Worm (Caenorhabditis elegans) whole organism, L2 larva: ENCODE measurements around the gene dpy-2.

Experiments
- F13H6.1 ChIP-seq: sonication (generic microtip); optimal IDR thresholded peaks from 2 replicates; lab custom pipeline; 2016; ENCODE audit warnings: missing genetic modification characterization, missing compliant biosample characterization
- R02D3.7 ChIP-seq: fragments of 150-350 bp; optimal IDR thresholded peaks from 2 replicates; lab custom pipeline; 2014; ENCODE audit warnings: missing biosample characterization, missing genetic modification characterization
- ZK546.5 ChIP-seq: sonication (generic microtip); optimal IDR thresholded peaks from 2 replicates; lab custom pipeline; 2017; ENCODE audit warnings: missing biosample characterization, missing genetic modification characterization
- alr-1 ChIP-seq: fragments of 150-350 bp; optimal IDR thresholded peaks from 2 replicates; lab custom pipeline; 2014; ENCODE audit warnings: missing biosample characterization, missing genetic modification characterization
- aly-2 ChIP-seq: fragments of 150-350 bp; optimal IDR thresholded peaks from 2 replicates; lab custom pipeline; 2014; ENCODE audit warnings: missing biosample characterization, missing genetic modification characterization
- ama-1 ChIP-seq: fragments of 150-350 bp; optimal IDR thresholded peaks from 2 replicates; lab custom pipeline; 2018; ENCODE audit warnings: inconsistent platforms
- blmp-1 ChIP-seq: sonication (generic microtip); optimal IDR thresholded peaks from 2 replicates; lab custom pipeline; 2017; ENCODE audit warnings: missing genetic modification characterization, mild to moderate bottlenecking, missing compliant biosample characterization, antibody characterized with exemption, moderate library complexity; ENCODE audit not compliant: insufficient read depth
- ceh-16 ChIP-seq: fragments of 150-350 bp; optimal IDR thresholded peaks from 2 replicates; lab custom pipeline; 2014; ENCODE audit warnings: missing biosample characterization, missing genetic modification characterization
- ceh-82 ChIP-seq: fragments of 150-350 bp; optimal IDR thresholded peaks from 2 replicates; lab custom pipeline; 2014; ENCODE audit warnings: missing biosample characterization, missing genetic modification characterization
- crh-2 ChIP-seq: sonication (generic microtip); optimal IDR thresholded peaks from 2 replicates; lab custom pipeline; 2017; ENCODE audit warnings: missing biosample characterization, missing genetic modification characterization
- egl-27 ChIP-seq: sonication (generic microtip); optimal IDR thresholded peaks from 3 replicates; lab custom pipeline; 2017; ENCODE audit warnings: missing biosample characterization, missing genetic modification reagents, missing genetic modification characterization
- elt-1 ChIP-seq: fragments of 150-350 bp; optimal IDR thresholded peaks from 2 replicates; lab custom pipeline; 2014; ENCODE audit warnings: missing biosample characterization, missing genetic modification characterization
- fos-1 ChIP-seq: fragments of 150-350 bp; optimal IDR thresholded peaks from 2 replicates; lab custom pipeline; 2014; ENCODE audit warnings: missing biosample characterization, missing genetic modification characterization
- lin-11 ChIP-seq: fragments of 150-350 bp; sonication (generic microtip); optimal IDR thresholded peaks from 2 replicates; lab custom pipeline; 2014; ENCODE audit warnings: missing biosample characterization, missing genetic modification characterization, inconsistent platforms, mixed read lengths
- lin-13 ChIP-seq: fragments of 150-350 bp; optimal IDR thresholded peaks from 2 replicates; lab custom pipeline; 2014; ENCODE audit warnings: missing biosample characterization, missing genetic modification reagents, missing genetic modification characterization
- lsy-2 ChIP-seq, 2 experiments: fragments of 150-350 bp in 1 of 2; sonication (generic microtip) in 1 of 2; optimal IDR thresholded peaks; 2 replicates each; lab custom pipeline; 2014 to 2017; ENCODE audit warnings: missing biosample characterization in 2 of 2, missing genetic modification characterization in 2 of 2
- mab-5 ChIP-seq: fragments of 150-350 bp; optimal IDR thresholded peaks from 2 replicates; lab custom pipeline; 2014; ENCODE audit warnings: missing biosample characterization, missing genetic modification characterization
- nhr-11 ChIP-seq: fragments of 150-350 bp; optimal IDR thresholded peaks from 2 replicates; lab custom pipeline; 2014; ENCODE audit warnings: missing biosample characterization, missing genetic modification characterization
- nhr-12 ChIP-seq: fragments of 150-350 bp; optimal IDR thresholded peaks from 2 replicates; lab custom pipeline; 2014; ENCODE audit warnings: missing biosample characterization, missing genetic modification characterization
- nhr-129 ChIP-seq: fragments of 150-350 bp; optimal IDR thresholded peaks from 2 replicates; lab custom pipeline; 2014; ENCODE audit warnings: missing biosample characterization, missing genetic modification characterization
- nhr-21 ChIP-seq: fragments of 150-350 bp; optimal IDR thresholded peaks from 2 replicates; lab custom pipeline; 2014; ENCODE audit warnings: missing biosample characterization, missing genetic modification characterization
- nhr-237 ChIP-seq: fragments of 150-350 bp; optimal IDR thresholded peaks from 2 replicates; lab custom pipeline; 2014; ENCODE audit warnings: missing biosample characterization, missing genetic modification characterization
- nhr-25 ChIP-seq: fragments of 150-350 bp; sonication (generic microtip); optimal IDR thresholded peaks from 3 replicates; lab custom pipeline; 2014; ENCODE audit warnings: missing biosample characterization, missing genetic modification characterization
- nhr-6 ChIP-seq: fragments of 150-350 bp; optimal IDR thresholded peaks from 2 replicates; lab custom pipeline; 2014; ENCODE audit warnings: missing biosample characterization, missing genetic modification characterization
- peb-1 ChIP-seq: fragments of 150-350 bp; optimal IDR thresholded peaks from 2 replicates; lab custom pipeline; 2014; ENCODE audit warnings: missing biosample characterization, missing genetic modification characterization
- sem-4 ChIP-seq: fragments of 150-350 bp; optimal IDR thresholded peaks from 2 replicates; lab custom pipeline; 2014; ENCODE audit warnings: missing biosample characterization, missing genetic modification reagents, missing genetic modification characterization
- skn-1 ChIP-seq: sonication (generic microtip); optimal IDR thresholded peaks from 2 replicates; lab custom pipeline; 2017; ENCODE audit warnings: missing biosample characterization, missing genetic modification characterization
- sma-3 ChIP-seq: sonication (generic microtip); optimal IDR thresholded peaks from 2 replicates; lab custom pipeline; 2016; ENCODE audit warnings: missing genetic modification reagents, missing genetic modification characterization, missing compliant biosample characterization
- sma-9 ChIP-seq, 2 experiments: fragments of 150-350 bp in 1 of 2; sonication (generic microtip) in 1 of 2; optimal IDR thresholded peaks; 2 replicates each; lab custom pipeline; 2014 to 2016; ENCODE audit warnings: missing genetic modification characterization in 2 of 2, mild to moderate bottlenecking in 1 of 2, missing biosample characterization in 1 of 2, missing compliant biosample characterization in 1 of 2, missing genetic modification reagents in 1 of 2, moderate library complexity in 1 of 2
- snpc-4 ChIP-seq: fragments of 150-350 bp; optimal IDR thresholded peaks from 2 replicates; lab custom pipeline; 2014; ENCODE audit warnings: missing biosample characterization, missing genetic modification characterization
- unc-55 ChIP-seq: fragments of 150-350 bp; sonication (generic microtip); optimal IDR thresholded peaks from 3 replicates; lab custom pipeline; 2014; ENCODE audit warnings: missing biosample characterization, missing genetic modification reagents, missing genetic modification characterization
- zag-1 ChIP-seq: fragments of 150-350 bp; optimal IDR thresholded peaks from 2 replicates; lab custom pipeline; 2014; ENCODE audit warnings: missing biosample characterization, missing genetic modification characterization
- ztf-11 ChIP-seq: sonication (generic microtip); optimal IDR thresholded peaks from 2 replicates; lab custom pipeline; 2017; ENCODE audit warnings: missing biosample characterization, missing genetic modification characterization
- ztf-4 ChIP-seq: fragments of 150-350 bp; optimal IDR thresholded peaks from 2 replicates; lab custom pipeline; 2014; ENCODE audit warnings: missing biosample characterization, missing genetic modification characterization

The dpy-2 gene

DNA sequence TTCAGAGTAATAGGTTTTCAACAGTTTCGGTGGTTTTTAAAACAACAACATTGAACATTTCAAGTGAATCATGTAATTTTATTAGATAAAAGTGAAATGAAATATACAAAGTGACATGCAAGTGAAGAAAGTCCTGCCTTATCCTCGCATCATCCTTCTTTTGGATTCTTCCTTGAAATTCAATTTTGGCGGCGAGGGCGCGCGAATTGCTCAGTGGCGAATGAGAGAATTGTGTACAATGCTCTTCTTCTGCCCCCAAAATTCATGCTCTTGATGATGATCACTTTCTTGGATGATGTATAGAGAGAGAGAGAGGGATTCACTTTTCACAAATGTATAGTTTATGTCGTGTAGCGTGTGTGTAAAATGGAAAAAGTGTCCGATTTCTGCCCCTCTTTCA, 4.4 kb upstream of the dpy-2 start:
- TF ChIP-seq nhr-12 (tag; lab: Kevin White, UChicago) (no peak), egl-27 (no peak), nhr-21 (tag; lab: Kevin White, UChicago) (peak; percentile 20), crh-2 (tag; lab: Kevin White, UChicago) (no peak), elt-1 (no peak)

DNA sequence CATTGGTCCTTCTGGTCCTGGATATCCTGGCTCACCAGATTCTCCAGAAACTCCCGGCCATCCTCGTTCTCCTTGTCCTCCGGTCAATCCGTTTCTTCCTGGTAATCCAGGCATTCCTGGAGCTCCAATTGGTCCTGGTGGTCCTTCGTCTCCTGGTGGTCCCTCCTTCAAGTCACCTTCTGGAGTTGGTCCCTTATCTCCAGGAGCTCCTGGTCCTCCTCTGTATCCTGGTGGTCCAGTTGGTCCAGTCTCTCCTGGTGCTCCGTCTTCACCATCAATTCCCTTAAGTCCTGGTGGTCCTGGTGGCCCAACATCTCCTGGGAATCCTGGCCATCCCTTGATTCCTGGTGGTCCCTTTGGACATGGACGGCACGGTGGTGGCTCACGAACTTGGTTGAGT, 3.5 kb upstream of the dpy-2 start:
- TF ChIP-seq mab-5 (tag; lab: Kevin White, UChicago) (no peak), nhr-11 (tag; lab: Kevin White, UChicago) (no peak), ceh-16 (tag; lab: Kevin White, UChicago) (no peak), peb-1 (no peak), unc-55 (GFP tag; lab: Kevin White, UChicago) (no peak), lsy-2 (tag; optimal IDR thresholded peaks at IDR 0.05; lab: Kevin White, UChicago) (no peak)

DNA sequence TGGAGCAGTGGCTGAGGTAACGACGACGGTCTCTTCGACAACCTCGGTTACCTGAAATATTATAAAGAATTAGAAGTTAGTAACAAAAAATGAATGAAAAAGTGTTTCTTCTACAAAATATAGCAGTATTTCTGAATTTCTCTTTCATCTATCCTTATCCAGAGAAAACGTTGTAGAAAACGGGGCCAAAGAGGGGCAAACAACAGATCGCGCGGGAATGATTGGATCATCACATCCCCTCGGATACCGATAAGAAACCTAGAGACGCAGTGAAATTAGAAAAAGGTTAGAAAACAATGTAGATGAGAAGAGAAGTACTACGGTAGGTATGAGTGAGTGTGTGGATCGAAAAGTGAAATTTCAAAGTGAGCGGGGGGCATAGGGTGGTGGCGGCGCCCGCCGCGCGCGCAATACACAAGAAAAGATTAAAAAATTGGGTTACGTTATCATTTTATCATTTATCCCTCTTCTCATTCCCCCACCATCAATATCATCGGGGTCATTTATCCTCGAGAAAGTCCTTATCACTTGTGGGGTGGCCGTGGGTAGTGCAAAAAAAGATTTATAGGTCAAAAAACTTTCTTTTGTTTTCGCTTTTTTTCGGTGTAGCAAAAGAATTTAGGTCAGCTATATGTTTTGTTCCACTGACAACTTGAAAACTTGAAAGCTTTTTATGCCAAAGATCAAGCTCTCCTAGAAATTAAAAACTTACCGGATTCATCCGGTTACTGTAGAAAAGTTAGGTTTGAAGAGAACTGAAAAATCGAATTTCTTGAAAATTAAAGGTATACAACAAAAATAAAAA, 1.7 kb upstream of the dpy-2 start, which contains the start of the genes dpy-10 and T14B4.19:
Gene dpy-10 (minus strand): TSS at position 51 of the 805 bp plus-strand sequence.
Gene T14B4.19 (minus strand): TSS at position 755 of the 805 bp plus-strand sequence.
- peak; percentile 16 for TF ChIP-seq sem-4 (tag; lab: Kevin White, UChicago)
- peak; percentile 92 for TF ChIP-seq nhr-21 (tag; lab: Kevin White, UChicago)
- peak; percentile 42 for TF ChIP-seq elt-1
- TF ChIP-seq blmp-1 (tag; lab: Kevin White, UChicago), result peak; percentile 92
- TF ChIP-seq egl-27, result peak; percentile 9
- TF ChIP-seq nhr-25, result no peak
- no peak for TF ChIP-seq skn-1 (tag; lab: Kevin White, UChicago)
- peak; percentile 51 for TF ChIP-seq sma-3 (GFP tag; lab: Kevin White, UChicago)
- TF ChIP-seq fos-1, result peak; percentile 33
- TF ChIP-seq lsy-2 (tag; optimal IDR thresholded peaks at IDR 0.05; lab: Kevin White, UChicago), result peak in 1 of 2 experiments; percentile 63
- TF ChIP-seq nhr-12 (tag; lab: Kevin White, UChicago), result no peak
- TF ChIP-seq nhr-6 (tag; lab: Kevin White, UChicago), result no peak
- TF ChIP-seq unc-55 (GFP tag; lab: Kevin White, UChicago), result no peak
- peak; percentile 84 for TF ChIP-seq sma-9 (GFP tag; optimal IDR thresholded peaks at IDR 0.05; lab: Kevin White, UChicago)
- TF ChIP-seq sma-9 (tag; optimal IDR thresholded peaks at IDR 0.05; lab: Kevin White, UChicago), result no peak
- no peak for TF ChIP-seq ceh-82 (tag; lab: Kevin White, UChicago)

DNA sequence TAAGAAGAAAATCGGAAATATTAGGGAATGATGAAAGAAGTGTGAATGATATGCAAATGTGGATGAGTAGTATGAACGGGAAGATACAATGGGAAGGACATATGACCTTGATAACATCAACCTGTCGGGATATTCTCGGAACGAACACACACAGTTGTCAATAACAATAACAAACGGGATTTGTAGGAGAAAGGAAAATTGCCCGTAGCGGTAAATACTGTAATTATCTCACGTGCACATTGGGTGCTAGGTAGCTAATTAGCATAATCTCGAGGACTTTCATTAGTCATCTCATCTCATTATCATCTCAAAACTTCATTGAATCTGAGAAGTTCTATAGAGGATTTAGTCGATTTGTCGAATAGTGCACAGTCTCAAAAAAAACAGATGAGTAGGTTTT, 1.1 kb upstream of the dpy-2 start:
- TF ChIP-seq F13H6.1 (tag; lab: Kevin White, UChicago) (no peak), aly-2 (tag; lab: Kevin White, UChicago) (no peak), snpc-4 (no peak), ztf-11 (tag; lab: Kevin White, UChicago) (no peak), nhr-237 (tag; lab: Kevin White, UChicago) (no peak), ZK546.5 (tag; lab: Kevin White, UChicago) (no peak), ama-1 (no peak), ztf-4 (tag; lab: Kevin White, UChicago) (no peak), R02D3.7 (tag; lab: Kevin White, UChicago) (no peak), sem-4 (tag; lab: Kevin White, UChicago) (no peak), ceh-82 (tag; lab: Kevin White, UChicago) (no peak), alr-1 (tag; lab: Kevin White, UChicago) (no peak), egl-27 (no peak), nhr-129 (tag; lab: Kevin White, UChicago) (no peak)

DNA sequence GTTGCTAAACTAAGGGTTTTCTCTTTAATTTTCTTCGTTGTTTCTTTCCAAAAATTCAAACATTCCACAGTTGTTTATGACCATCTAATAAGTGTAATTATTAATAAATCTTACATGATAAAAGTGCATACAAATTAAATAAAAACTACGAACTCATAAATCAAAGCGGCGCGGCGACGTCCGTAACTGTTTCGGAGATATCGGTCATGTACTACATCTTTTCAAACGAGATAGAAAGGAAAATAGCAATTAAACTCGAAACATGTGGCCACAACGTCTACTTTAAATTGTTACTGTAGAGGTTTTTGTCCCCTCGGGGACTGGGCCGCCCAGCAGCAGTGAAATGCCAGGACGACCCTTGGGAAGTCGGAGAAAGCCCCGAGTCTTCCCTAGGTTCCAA, 1.8 kb downstream of the dpy-2 start:
- TF ChIP-seq blmp-1 (tag; lab: Kevin White, UChicago) (no peak), nhr-21 (tag; lab: Kevin White, UChicago) (peak; percentile 42), lin-13 (GFP tag; lab: Kevin White, UChicago) (no peak), alr-1 (tag; lab: Kevin White, UChicago) (no peak), zag-1 (tag; lab: Kevin White, UChicago) (no peak), lin-11 (tag; lab: Kevin White, UChicago) (no peak), nhr-12 (tag; lab: Kevin White, UChicago) (no peak), sma-9 (GFP tag; optimal IDR thresholded peaks at IDR 0.05; lab: Kevin White, UChicago) (peak; percentile 59), sma-9 (tag; optimal IDR thresholded peaks at IDR 0.05; lab: Kevin White, UChicago) (no peak), nhr-11 (tag; lab: Kevin White, UChicago) (no peak), ama-1 (no peak)
